Worm (Caenorhabditis elegans): ENCODE results near the gene rnp-7.

ce11 chrIII:7179538-7180301 is 18.8 kb upstream of the rnp-7 start, which contains the start of the genes rps-14 and rpl-36:
- no peak for TF ChIP-seq ama-1 (optimal IDR thresholded peaks at IDR 0.05)
- no peak for TF ChIP-seq ceh-13 (GFP tag; optimal IDR thresholded peaks at IDR 0.05)
- no peak for TF ChIP-seq hnd-1 (tag; optimal IDR thresholded peaks at IDR 0.05)
- TF ChIP-seq flt-1 (GFP tag; IDR thresholded peaks at IDR 0.05) = no peak
- TF ChIP-seq hmbx-1 (tag; optimal IDR thresholded peaks at IDR 0.05) = no peak
- no peak for TF ChIP-seq ets-7 (tag; optimal IDR thresholded peaks at IDR 0.05)
- TF ChIP-seq ceh-36 (tag; optimal IDR thresholded peaks at IDR 0.05) = no peak
- no peak for TF ChIP-seq tbx-37 (GFP tag; conservative IDR thresholded peaks at IDR 0.05)
- TF ChIP-seq scrt-1 (GFP tag; IDR thresholded peaks at IDR 0.05) = no peak
- TF ChIP-seq tra-4 (tag; optimal IDR thresholded peaks at IDR 0.05) = no peak
- no peak for TF ChIP-seq hmg-4 (GFP tag; optimal IDR thresholded peaks at IDR 0.05)
- peak; percentile 71 for TF ChIP-seq F13C5.2 (tag; optimal IDR thresholded peaks at IDR 0.05)
- no peak for TF ChIP-seq pes-1 (GFP tag; IDR thresholded peaks at IDR 0.05)
- no peak for TF ChIP-seq aly-1 (tag; optimal IDR thresholded peaks at IDR 0.05)
